Worm (Caenorhabditis elegans): Measurements from ENCODE around the gene F25B3.5.

- TF ChIP-seq mep-1 (tag; optimal IDR thresholded peaks at IDR 0.05) (no peak), M03D4.4 (tag; optimal IDR thresholded peaks at IDR 0.05) (no peak), flh-1 (GFP tag; optimal IDR thresholded peaks at IDR 0.05) (no peak), lsy-2 (tag; optimal IDR thresholded peaks at IDR 0.05) (no peak), mab-5 (tag; optimal IDR thresholded peaks at IDR 0.05) (no peak), ceh-43 (GFP tag; optimal IDR thresholded peaks at IDR 0.05) (no peak)
Measured at ce11 chrV:9556668-9557067, 13.4 kb downstream of the F25B3.5 start.
